Worm (Caenorhabditis elegans) whole organism, L4 larva: ENCODE measurements around the gene F57C7.4.

Experiments
- daf-16 ChIP-seq, 3 experiments: sonication (generic microtip); optimal IDR thresholded peaks; 2 replicates each; lab custom pipeline; 2016 to 2017; ENCODE audit warnings: missing genetic modification characterization in 3 of 3, missing genetic modification reagents in 3 of 3, mild to moderate bottlenecking in 2 of 3, missing compliant biosample characterization in 2 of 3, missing biosample characterization in 1 of 3, moderate library complexity in 1 of 3
- lsy-2 ChIP-seq, 2 experiments: fragments of 150-350 bp in 1 of 2; sonication (generic microtip) in 1 of 2; optimal IDR thresholded peaks; 2 replicates each; lab custom pipeline; 2014 to 2017; ENCODE audit warnings: missing biosample characterization in 2 of 2, missing genetic modification characterization in 2 of 2
- mdl-1 ChIP-seq, 2 experiments: fragments of 150-350 bp in 1 of 2; sonication (generic microtip) in 1 of 2; optimal IDR thresholded peaks; 2 replicates each; lab custom pipeline; 2014 to 2017; ENCODE audit warnings: missing biosample characterization in 2 of 2, missing genetic modification characterization in 2 of 2
- nhr-28 ChIP-seq: fragments of 150-350 bp; optimal IDR thresholded peaks from 2 replicates; lab custom pipeline; 2014; ENCODE audit warnings: missing biosample characterization, missing genetic modification characterization
- unc-62 ChIP-seq, 3 experiments: fragments of 150-350 bp in 1 of 3; sonication (generic microtip); optimal IDR thresholded peaks in 2 of 3; peaks in 1 of 3; 1 replicate in 1 of 3; 2 replicates in 2 of 3; lab custom pipeline; 2014 to 2017; ENCODE audit warnings: missing biosample characterization in 3 of 3, missing genetic modification characterization in 3 of 3, missing genetic modification reagents in 3 of 3, missing genotype in 1 of 3
- ztf-11 ChIP-seq: fragments of 150-350 bp; optimal IDR thresholded peaks from 2 replicates; lab custom pipeline; 2014; ENCODE audit warnings: missing biosample characterization, missing genetic modification characterization

DNA sequence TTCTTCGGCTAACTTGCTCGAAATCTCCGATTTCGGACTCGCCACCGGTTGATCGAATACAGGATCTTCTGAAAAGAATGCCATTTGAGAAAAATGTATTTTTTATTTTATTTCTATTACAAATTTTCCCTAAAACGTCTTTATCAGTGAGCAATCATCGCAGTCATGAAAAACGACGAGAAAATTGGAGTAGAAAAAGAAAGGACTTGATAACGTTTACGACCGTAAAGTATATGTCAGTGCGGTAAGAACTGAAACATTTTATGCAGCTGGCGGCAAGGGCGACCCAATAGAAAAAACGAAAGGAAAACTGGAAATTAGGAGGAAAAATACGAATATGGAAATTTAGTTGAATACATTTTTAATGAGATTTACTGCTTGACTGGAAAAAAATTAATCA is 28.4 kb upstream of the F57C7.4 start:
- TF ChIP-seq ztf-11 (tag; lab: Kevin White, UChicago) = no peak
- TF ChIP-seq nhr-28 = peak; percentile 40
- no peak for TF ChIP-seq daf-16 (GFP tag; optimal IDR thresholded peaks at IDR 0.05; lab: Kevin White, UChicago)
- peak; percentile 20 for TF ChIP-seq daf-16 (tag; optimal IDR thresholded peaks at IDR 0.05; lab: Kevin White, UChicago)
- TF ChIP-seq lsy-2 (tag; optimal IDR thresholded peaks at IDR 0.05; lab: Kevin White, UChicago) = no peak
- TF ChIP-seq unc-62 (GFP tag; optimal IDR thresholded peaks at IDR 0.05 in 1 of 2; lab: Kevin White, UChicago) = no peak
- TF ChIP-seq unc-62 (tag; optimal IDR thresholded peaks at IDR 0.05; lab: Kevin White, UChicago) = no peak
- TF ChIP-seq mdl-1 (tag; optimal IDR thresholded peaks at IDR 0.05; lab: Kevin White, UChicago) = no peak
